Fruit fly (Drosophila melanogaster): ENCODE results near the gene CG13658.

dm6 chr3R:25273537-25273936 is 13.7 kb upstream of the CG13658 start, which contains the start of gene CG11878:
- TF ChIP-seq h (optimal IDR thresholded peaks at IDR 0.05) (no peak), insv (optimal IDR thresholded peaks at IDR 0.05) (no peak), Myc (optimal IDR thresholded peaks at IDR 0.05) (no peak)

All from Kc167 (cell line).